Fruit fly (Drosophila melanogaster) whole organism, embryonic: ENCODE results near the gene Nup43.

Experiments
- Ada2b ChIP-seq: fragments of 200-800 bp; sonication (Bioruptor generic); IDR thresholded peaks from 2 replicates; pipeline ENCODE4 v1.3.6; 2022; ENCODE audit warnings: missing biosample characterization, missing genetic modification characterization
- Antp ChIP-seq: fragments of 200-800 bp; sonication (Bioruptor generic); optimal IDR thresholded peaks from 3 replicates; lab custom pipeline; 2016; ENCODE audit warnings: missing biosample characterization, missing genetic modification characterization
- CG10431 ChIP-seq: fragments of 200-800 bp; sonication (Bioruptor generic); optimal IDR thresholded peaks from 3 replicates; lab custom pipeline; 2018; ENCODE audit warnings: missing biosample characterization, mild to moderate bottlenecking, missing genetic modification characterization
- CG12071 ChIP-seq: fragments of 200-800 bp; sonication (Bioruptor generic); optimal IDR thresholded peaks from 3 replicates; lab custom pipeline; 2018; ENCODE audit warnings: missing biosample characterization, mild to moderate bottlenecking, missing genetic modification characterization
- CG12155 ChIP-seq: fragments of 200-800 bp; sonication (Bioruptor generic); optimal IDR thresholded peaks from 3 replicates; lab custom pipeline; 2016; ENCODE audit warnings: missing biosample characterization, missing genetic modification characterization
- CG12391 ChIP-seq: fragments of 200-800 bp; sonication (Bioruptor generic); optimal IDR thresholded peaks from 3 replicates; lab custom pipeline; 2018; ENCODE audit warnings: missing biosample characterization, mild to moderate bottlenecking, missing genetic modification characterization, moderate library complexity
- CG17186 ChIP-seq: fragments of 200-800 bp; sonication (Bioruptor generic); optimal IDR thresholded peaks from 3 replicates; lab custom pipeline; 2017; ENCODE audit warnings: missing biosample characterization, missing genetic modification reagents, missing genetic modification characterization
- CG17328 ChIP-seq: fragments of 200-800 bp; sonication (Bioruptor generic); IDR thresholded peaks from 2 replicates; pipeline ENCODE4 v1.3.6; 2022; ENCODE audit warnings: missing biosample characterization, missing genetic modification characterization
- CG1792 ChIP-seq: fragments of 200-800 bp; sonication (Bioruptor generic); optimal IDR thresholded peaks from 2 replicates; lab custom pipeline; 2016; ENCODE audit warnings: missing biosample characterization, missing genetic modification characterization
- CG31224 ChIP-seq: fragments of 200-800 bp; sonication (Bioruptor generic); IDR thresholded peaks from 2 replicates; pipeline ENCODE4 v1.3.6; 2022; ENCODE audit warnings: missing biosample characterization, missing genetic modification characterization
- CG33557 ChIP-seq: fragments of 200-800 bp; sonication (Bioruptor generic); optimal IDR thresholded peaks from 2 replicates; lab custom pipeline; 2019; ENCODE audit warnings: missing biosample characterization, mild to moderate bottlenecking, missing genetic modification characterization, moderate library complexity
- CG3847 ChIP-seq: fragments of 200-800 bp; sonication (Bioruptor generic); IDR thresholded peaks from 2 replicates; pipeline ENCODE4 v1.3.6; 2022; ENCODE audit warnings: missing biosample characterization, missing genetic modification characterization
- CG42726 ChIP-seq: fragments of 200-800 bp; sonication (Bioruptor generic); IDR thresholded peaks from 2 replicates; pipeline ENCODE4 v1.3.6; 2022; ENCODE audit warnings: missing biosample characterization, missing genetic modification characterization; ENCODE audit not compliant: partially characterized antibody
- CG4282 ChIP-seq: fragments of 200-800 bp; sonication (Bioruptor generic); optimal IDR thresholded peaks from 2 replicates; lab custom pipeline; 2016; ENCODE audit warnings: missing biosample characterization, missing genetic modification characterization
- CG4424 ChIP-seq: fragments of 200-800 bp; sonication (Bioruptor generic); optimal IDR thresholded peaks from 3 replicates; lab custom pipeline; 2016; ENCODE audit warnings: missing biosample characterization, missing genetic modification characterization
- CG6175 ChIP-seq: fragments of 200-800 bp; sonication (Bioruptor generic); IDR thresholded peaks from 3 replicates; pipeline ENCODE4 v1.3.6; 2022; ENCODE audit warnings: missing biosample characterization, missing genetic modification characterization
- CG7556 ChIP-seq: fragments of 200-800 bp; sonication (Bioruptor generic); optimal IDR thresholded peaks from 2 replicates; lab custom pipeline; 2017; ENCODE audit warnings: missing biosample characterization, mild to moderate bottlenecking, missing genetic modification characterization
- CG7987 ChIP-seq: fragments of 200-800 bp; sonication (Bioruptor generic); optimal IDR thresholded peaks from 2 replicates; lab custom pipeline; 2018; ENCODE audit warnings: missing biosample characterization, mild to moderate bottlenecking, missing genetic modification characterization, moderate library complexity
- CG8290 ChIP-seq, 3 experiments: fragments of 200-800 bp; sonication (Bioruptor generic); optimal IDR thresholded peaks; 2 replicates each; lab custom pipeline; 2016 to 2019; ENCODE audit warnings: missing biosample characterization in 3 of 3, missing genetic modification characterization in 3 of 3, mild to moderate bottlenecking in 2 of 3, moderate library complexity in 1 of 3
- CG8765 ChIP-seq: fragments of 200-800 bp; sonication (Bioruptor generic); IDR thresholded peaks from 2 replicates; pipeline ENCODE4 v1.3.6; 2022; ENCODE audit warnings: missing biosample characterization, missing genetic modification characterization
- CG9437 ChIP-seq: fragments of 200-800 bp; sonication (Bioruptor generic); optimal IDR thresholded peaks from 2 replicates; lab custom pipeline; 2018; ENCODE audit warnings: missing biosample characterization, mild to moderate bottlenecking, missing genetic modification characterization
- D19A ChIP-seq: fragments of 200-800 bp; optimal IDR thresholded peaks from 3 replicates; lab custom pipeline; 2019; ENCODE audit warnings: missing biosample characterization, mild to moderate bottlenecking, missing genetic modification characterization, moderate library complexity
- HmgZ ChIP-seq: fragments of 200-800 bp; sonication (Bioruptor generic); optimal IDR thresholded peaks from 2 replicates; lab custom pipeline; 2018; ENCODE audit warnings: missing biosample characterization, mild to moderate bottlenecking, missing genetic modification characterization
- MBD-R2 ChIP-seq: fragments of 200-800 bp; sonication (Bioruptor generic); IDR thresholded peaks from 2 replicates; pipeline ENCODE4 v1.3.6; 2022; ENCODE audit warnings: missing biosample characterization, missing genetic modification characterization
- MESR4 ChIP-seq: fragments of 200-800 bp; sonication (Bioruptor generic); optimal IDR thresholded peaks from 2 replicates; lab custom pipeline; 2018; ENCODE audit warnings: missing biosample characterization, mild to moderate bottlenecking, missing genetic modification characterization, moderate library complexity
- Mrtf ChIP-seq: fragments of 200-800 bp; sonication (Bioruptor generic); IDR thresholded peaks from 3 replicates; pipeline ENCODE4 v1.3.6; 2022; ENCODE audit warnings: missing biosample characterization, missing genetic modification characterization
- NFAT ChIP-seq: fragments of 200-800 bp; sonication (Bioruptor generic); IDR thresholded peaks from 2 replicates; pipeline ENCODE4 v1.3.6; 2022; ENCODE audit warnings: missing biosample characterization, missing genetic modification characterization
- Neu2 ChIP-seq: fragments of 200-800 bp; sonication (Bioruptor generic); optimal IDR thresholded peaks from 3 replicates; lab custom pipeline; 2016; ENCODE audit warnings: missing biosample characterization, missing genetic modification characterization, borderline replicate concordance
- Nf-YA ChIP-seq: fragments of 200-800 bp; sonication (Bioruptor generic); IDR thresholded peaks from 2 replicates; pipeline ENCODE4 v1.3.6; 2022; ENCODE audit warnings: missing biosample characterization, missing genetic modification characterization
- Oli ChIP-seq: fragments of 200-800 bp; sonication (Bioruptor generic); optimal IDR thresholded peaks from 2 replicates; lab custom pipeline; 2018; ENCODE audit warnings: missing biosample characterization, mild to moderate bottlenecking, missing genetic modification characterization, moderate library complexity
- Pdp1 ChIP-seq, 2 experiments: fragments of 200-800 bp; sonication (Bioruptor generic); optimal IDR thresholded peaks; 3 replicates each; lab custom pipeline; 2016; ENCODE audit warnings: missing biosample characterization in 2 of 2, missing genetic modification characterization in 2 of 2, mild to moderate bottlenecking in 1 of 2, moderate library complexity in 1 of 2
- Sox102F ChIP-seq: fragments of 200-800 bp; sonication (Bioruptor generic); optimal IDR thresholded peaks from 2 replicates; lab custom pipeline; 2018; ENCODE audit warnings: missing biosample characterization, mild to moderate bottlenecking, missing genetic modification characterization, moderate library complexity
- ac ChIP-seq: fragments of 200-800 bp; sonication (Bioruptor generic); optimal IDR thresholded peaks from 3 replicates; lab custom pipeline; 2017; ENCODE audit warnings: missing biosample characterization, mild to moderate bottlenecking, missing genetic modification characterization
- bbx ChIP-seq: fragments of 200-800 bp; sonication (Bioruptor generic); IDR thresholded peaks from 2 replicates; pipeline ENCODE4 v1.3.6; 2022; ENCODE audit warnings: missing biosample characterization, missing genetic modification characterization; ENCODE audit not compliant: partially characterized antibody
- bigmax ChIP-seq: fragments of 200-800 bp; sonication (Bioruptor generic); optimal IDR thresholded peaks from 2 replicates; lab custom pipeline; 2018; ENCODE audit warnings: missing biosample characterization, mild to moderate bottlenecking, missing genetic modification characterization
- btn ChIP-seq: fragments of 200-800 bp; sonication (Bioruptor generic); optimal IDR thresholded peaks from 2 replicates; lab custom pipeline; 2016; ENCODE audit warnings: missing biosample characterization, missing genetic modification characterization
- disco-r ChIP-seq: fragments of 200-800 bp; sonication (Bioruptor generic); optimal IDR thresholded peaks from 2 replicates; lab custom pipeline; 2016; ENCODE audit warnings: missing biosample characterization, missing genetic modification characterization
- fd64A ChIP-seq: fragments of 200-800 bp; sonication (Bioruptor generic); optimal IDR thresholded peaks from 3 replicates; lab custom pipeline; 2018; ENCODE audit warnings: missing biosample characterization, mild to moderate bottlenecking, missing genetic modification characterization
- grau ChIP-seq: fragments of 200-800 bp; optimal IDR thresholded peaks from 3 replicates; lab custom pipeline; 2019; ENCODE audit warnings: missing biosample characterization, mild to moderate bottlenecking, missing genetic modification characterization, moderate library complexity
- kay ChIP-seq: fragments of 200-800 bp; sonication (Bioruptor generic); optimal IDR thresholded peaks from 2 replicates; lab custom pipeline; 2016; ENCODE audit warnings: missing biosample characterization, missing genetic modification characterization
- kni ChIP-seq: fragments of 200-800 bp; sonication (Bioruptor generic); optimal IDR thresholded peaks from 3 replicates; lab custom pipeline; 2017; ENCODE audit warnings: mild to moderate bottlenecking, missing biosample characterization, missing genetic modification reagents, missing genetic modification characterization
- mld ChIP-seq: fragments of 200-800 bp; sonication (Bioruptor generic); IDR thresholded peaks from 3 replicates; pipeline ENCODE4 v1.3.6; 2022; ENCODE audit warnings: missing biosample characterization, missing genetic modification characterization; ENCODE audit not compliant: partially characterized antibody
- pb ChIP-seq: fragments of 200-800 bp; sonication (Bioruptor generic); optimal IDR thresholded peaks from 3 replicates; lab custom pipeline; 2016; ENCODE audit warnings: missing biosample characterization, missing genetic modification characterization
- slp2 ChIP-seq: fragments of 200-800 bp; sonication (Bioruptor generic); optimal IDR thresholded peaks from 2 replicates; lab custom pipeline; 2016; ENCODE audit warnings: missing biosample characterization, missing genetic modification characterization
- so ChIP-seq: fragments of 200-800 bp; sonication (Bioruptor generic); IDR thresholded peaks from 3 replicates; pipeline ENCODE4 v1.3.6; 2022; ENCODE audit warnings: missing biosample characterization, missing genetic modification characterization
- stwl ChIP-seq: fragments of 200-800 bp; sonication (Bioruptor generic); optimal IDR thresholded peaks from 3 replicates; lab custom pipeline; 2018; ENCODE audit warnings: missing biosample characterization, mild to moderate bottlenecking, missing genetic modification characterization, moderate library complexity
- trem ChIP-seq: fragments of 200-800 bp; optimal IDR thresholded peaks from 3 replicates; lab custom pipeline; 2019; ENCODE audit warnings: missing biosample characterization, mild to moderate bottlenecking, missing genetic modification characterization, moderate library complexity
- vvl ChIP-seq: fragments of 200-800 bp; sonication (Bioruptor generic); IDR thresholded peaks from 2 replicates; pipeline ENCODE4 v1.3.6; 2022; ENCODE audit warnings: missing biosample characterization, missing genetic modification characterization

Nup43 gene

dm6 chr3R:18396801-18397604 is 30.6 kb downstream of the Nup43 start, which contains the start of gene Vti1b (continued):
- TF ChIP-seq grau (tag; lab: Kevin White, UChicago) (peak; percentile 100), CG8765 (GFP tag; lab: Robert Waterston, UW) (peak; percentile 73), kay (GFP tag; lab: Kevin White, UChicago) (peak; percentile 82), CG17328 (GFP tag; lab: Robert Waterston, UW) (peak; percentile 93), CG42726 (GFP tag; lab: Robert Waterston, UW) (no peak), bbx (no peak), Nf-YA (peak; percentile 90), fd64A (GFP tag; lab: Kevin White, UChicago) (peak; percentile 86), MESR4 (GFP tag; lab: Kevin White, UChicago) (peak; percentile 24), CG17186 (GFP tag; lab: Kevin White, UChicago) (peak; percentile 75), CG6175 (GFP tag; lab: Robert Waterston, UW) (peak; percentile 80; the same call in 2 of the 3 replicates), ac (GFP tag; lab: Kevin White, UChicago) (peak; percentile 74), CG3847 (peak; percentile 88), CG4424 (GFP tag; lab: Kevin White, UChicago) (peak; percentile 96), MBD-R2 (GFP tag; lab: Robert Waterston, UW) (peak; percentile 55; the same call in 1 of the 2 replicates), btn (GFP tag; lab: Kevin White, UChicago) (peak; percentile 83), CG12155 (GFP tag; lab: Kevin White, UChicago) (peak; percentile 92), vvl (peak; percentile 97), CG31224 (peak; percentile 84), Sox102F (peak; percentile 97), disco-r (GFP tag; lab: Kevin White, UChicago) (peak; percentile 84), CG7556 (peak; percentile 93), Mrtf (GFP tag; lab: Robert Waterston, UW) (peak; percentile 85), CG7987 (peak; percentile 88), CG9437 (GFP tag; lab: Kevin White, UChicago) (peak; percentile 81), trem (tag; lab: Kevin White, UChicago) (peak; percentile 92), Antp (GFP tag; lab: Kevin White, UChicago) (peak; percentile 85), kni (GFP tag; lab: Kevin White, UChicago) (peak; percentile 95), bigmax (GFP tag; lab: Kevin White, UChicago) (peak; percentile 18), CG10431 (peak; percentile 75), CG12391 (tag; lab: Kevin White, UChicago) (peak; percentile 96), HmgZ (peak; percentile 94), NFAT (GFP tag; lab: Robert Waterston, UW) (peak; percentile 85), slp2 (GFP tag; lab: Kevin White, UChicago) (peak; percentile 93), CG1792 (GFP tag; lab: Kevin White, UChicago) (peak; percentile 88), Pdp1 (GFP tag; optimal IDR thresholded peaks at IDR 0.05; lab: Kevin White, UChicago) (peak; percentile 86 to 94), pb (GFP tag; lab: Kevin White, UChicago) (peak; percentile 71), CG4282 (GFP tag; lab: Kevin White, UChicago) (peak; percentile 74), Ada2b (GFP tag; lab: Robert Waterston, UW) (peak; percentile 92), D19A (peak; percentile 91), mld (GFP tag; lab: Robert Waterston, UW) (no peak), CG8290 (GFP tag; optimal IDR thresholded peaks at IDR 0.05; lab: Kevin White, UChicago) (peak; percentile 53), CG8290 (tag; optimal IDR thresholded peaks at IDR 0.05; lab: Kevin White, UChicago) (peak; percentile 45 to 81), stwl (peak; percentile 47), Neu2 (GFP tag; lab: Kevin White, UChicago) (peak; percentile 41), CG12071 (GFP tag; lab: Kevin White, UChicago) (peak; percentile 83), so (peak; percentile 93), Oli (tag; lab: Kevin White, UChicago) (peak; percentile 94), CG33557 (peak; percentile 75)
